Worm (Caenorhabditis elegans) whole organism, L3 larva: ENCODE data around the gene C01G6.4.

ENCODE experiments used
- ceh-82 ChIP-seq: fragments of 150-350 bp; optimal IDR thresholded peaks from 2 replicates; lab custom pipeline; 2014; ENCODE audit warnings: missing biosample characterization, missing genetic modification characterization
- mdl-1 ChIP-seq: fragments of 150-350 bp; optimal IDR thresholded peaks from 2 replicates; lab custom pipeline; 2014; ENCODE audit warnings: missing biosample characterization, missing genetic modification characterization
- skn-1 ChIP-seq: fragments of 150-350 bp; optimal IDR thresholded peaks from 2 replicates; lab custom pipeline; 2014; ENCODE audit warnings: missing biosample characterization, missing genetic modification characterization

ce11 chrII:9232923-9233322, 39.9 kb downstream of the C01G6.4 start, which contains the start of gene T26C5.2:
- no peak for TF ChIP-seq ceh-82 (tag; lab: Kevin White, UChicago)
- no peak for TF ChIP-seq mdl-1
- no peak for TF ChIP-seq skn-1 (tag; lab: Kevin White, UChicago)
